Fruit fly (Drosophila melanogaster) whole organism, embryonic: Measurements from ENCODE around the gene Df31.

Experiments used
- Atf-2 ChIP-seq: fragments of 200-800 bp; sonication (Bioruptor generic); optimal IDR thresholded peaks from 2 replicates; lab custom pipeline; 2016; ENCODE audit warnings: missing biosample characterization, missing genetic modification characterization
- BEAF-32 ChIP-seq: fragments of 200-800 bp; sonication (Bioruptor generic); optimal IDR thresholded peaks from 3 replicates; lab custom pipeline; 2017; ENCODE audit warnings: missing biosample characterization, missing genetic modification characterization, mild to moderate bottlenecking, moderate library complexity, missing genetic modification reagents
- CG10654 ChIP-seq: fragments of 200-800 bp; sonication (Bioruptor generic); optimal IDR thresholded peaks from 2 replicates; lab custom pipeline; 2016; ENCODE audit warnings: missing biosample characterization, missing genetic modification characterization
- CG14965 ChIP-seq: fragments of 200-800 bp; sonication (Bioruptor generic); optimal IDR thresholded peaks from 2 replicates; lab custom pipeline; 2016; ENCODE audit warnings: missing biosample characterization, missing genetic modification characterization, borderline replicate concordance
- CG15011 ChIP-seq: fragments of 200-800 bp; sonication (Bioruptor generic); optimal IDR thresholded peaks from 3 replicates; lab custom pipeline; 2018; ENCODE audit warnings: missing biosample characterization, mild to moderate bottlenecking, missing genetic modification characterization
- CG16813 ChIP-seq: fragments of 200-800 bp; sonication (Bioruptor generic); IDR thresholded peaks from 3 replicates; pipeline ENCODE4 v1.3.6; 2022; ENCODE audit warnings: missing biosample characterization, missing genetic modification characterization; ENCODE audit not compliant: partially characterized antibody
- CG17359 ChIP-seq: fragments of 200-800 bp; sonication (Bioruptor generic); optimal IDR thresholded peaks from 3 replicates; lab custom pipeline; 2018; ENCODE audit warnings: missing biosample characterization, mild to moderate bottlenecking, missing genetic modification characterization, moderate library complexity
- CG17829 ChIP-seq: fragments of 200-800 bp; optimal IDR thresholded peaks from 2 replicates; lab custom pipeline; 2019; ENCODE audit warnings: missing biosample characterization, mild to moderate bottlenecking, missing genetic modification characterization, moderate library complexity
- CG18476 ChIP-seq: fragments of 200-800 bp; sonication (Bioruptor generic); optimal IDR thresholded peaks from 2 replicates; lab custom pipeline; 2016; ENCODE audit warnings: missing biosample characterization, mild to moderate bottlenecking, missing genetic modification characterization
- CG30403 ChIP-seq: fragments of 200-800 bp; sonication (Bioruptor generic); optimal IDR thresholded peaks from 3 replicates; lab custom pipeline; 2016; ENCODE audit warnings: missing biosample characterization, missing genetic modification characterization
- CG31224 ChIP-seq: fragments of 200-800 bp; sonication (Bioruptor generic); IDR thresholded peaks from 2 replicates; pipeline ENCODE4 v1.3.6; 2022; ENCODE audit warnings: missing biosample characterization, missing genetic modification characterization
- CG7839 ChIP-seq: fragments of 200-800 bp; sonication (Bioruptor generic); optimal IDR thresholded peaks from 3 replicates; lab custom pipeline; 2018; ENCODE audit warnings: missing biosample characterization, mild to moderate bottlenecking, missing genetic modification characterization, moderate library complexity
- CG9437 ChIP-seq: fragments of 200-800 bp; sonication (Bioruptor generic); optimal IDR thresholded peaks from 2 replicates; lab custom pipeline; 2018; ENCODE audit warnings: missing biosample characterization, mild to moderate bottlenecking, missing genetic modification characterization
- CG9817 ChIP-seq: fragments of 200-800 bp; sonication (Bioruptor generic); optimal IDR thresholded peaks from 2 replicates; lab custom pipeline; 2018; ENCODE audit warnings: missing biosample characterization, mild to moderate bottlenecking, missing genetic modification characterization, moderate library complexity
- Dll ChIP-seq: fragments of 200-800 bp; sonication (Bioruptor generic); IDR thresholded peaks from 4 replicates; pipeline ENCODE4 v1.3.6; 2022; ENCODE audit warnings: missing biosample characterization, missing genetic modification characterization; ENCODE audit not compliant: partially characterized antibody
- Dp ChIP-seq: fragments of 200-800 bp; sonication (Bioruptor generic); optimal IDR thresholded peaks from 2 replicates; lab custom pipeline; 2018; ENCODE audit warnings: missing biosample characterization, mild to moderate bottlenecking, missing genetic modification characterization, moderate library complexity
- Drgx ChIP-seq: fragments of 200-800 bp; sonication (Bioruptor generic); IDR thresholded peaks from 2 replicates; pipeline ENCODE4 v1.3.6; 2022; ENCODE audit warnings: missing biosample characterization, missing genetic modification characterization
- ERR ChIP-seq: fragments of 200-800 bp; sonication (Bioruptor generic); optimal IDR thresholded peaks from 2 replicates; lab custom pipeline; 2016; ENCODE audit warnings: missing biosample characterization, missing genetic modification characterization
- H2.0 ChIP-seq: fragments of 200-800 bp; sonication (Bioruptor generic); IDR thresholded peaks from 2 replicates; pipeline ENCODE4 v1.3.6; 2022; ENCODE audit warnings: missing biosample characterization, missing genetic modification characterization
- HLHmδ ChIP-seq: fragments of 200-800 bp; sonication (Bioruptor generic); optimal IDR thresholded peaks from 2 replicates; lab custom pipeline; 2018; ENCODE audit warnings: missing biosample characterization, mild to moderate bottlenecking, missing genetic modification characterization, moderate library complexity
- Lhr ChIP-seq: fragments of 200-800 bp; sonication (Bioruptor generic); optimal IDR thresholded peaks from 3 replicates; lab custom pipeline; 2017; ENCODE audit warnings: mild to moderate bottlenecking, missing biosample characterization, missing genetic modification reagents, missing genetic modification characterization
- Mes4 ChIP-seq: fragments of 200-800 bp; sonication (Bioruptor generic); optimal IDR thresholded peaks from 2 replicates; lab custom pipeline; 2016; ENCODE audit warnings: missing biosample characterization, missing genetic modification characterization
- Optix ChIP-seq: fragments of 200-800 bp; sonication (Bioruptor generic); IDR thresholded peaks from 3 replicates; pipeline ENCODE4 v1.3.6; 2022; ENCODE audit warnings: missing biosample characterization, missing genetic modification characterization
- Pdp1 ChIP-seq, 2 experiments: fragments of 200-800 bp; sonication (Bioruptor generic); optimal IDR thresholded peaks; 3 replicates each; lab custom pipeline; 2016; ENCODE audit warnings: missing biosample characterization in 2 of 2, missing genetic modification characterization in 2 of 2, mild to moderate bottlenecking in 1 of 2, moderate library complexity in 1 of 2
- Sox102F ChIP-seq: fragments of 200-800 bp; sonication (Bioruptor generic); optimal IDR thresholded peaks from 2 replicates; lab custom pipeline; 2018; ENCODE audit warnings: missing biosample characterization, mild to moderate bottlenecking, missing genetic modification characterization, moderate library complexity
- Usf ChIP-seq: fragments of 200-800 bp; sonication (Bioruptor generic); optimal IDR thresholded peaks from 2 replicates; lab custom pipeline; 2017; ENCODE audit warnings: missing genotype, missing biosample characterization, missing genetic modification characterization
- crol ChIP-seq: fragments of 200-800 bp; sonication (Bioruptor generic); IDR thresholded peaks from 2 replicates; pipeline ENCODE4 v1.3.6; 2022; ENCODE audit warnings: missing biosample characterization, missing genetic modification characterization
- da ChIP-seq: fragments of 200-800 bp; sonication (Bioruptor generic); optimal IDR thresholded peaks from 2 replicates; lab custom pipeline; 2016; ENCODE audit warnings: missing biosample characterization, missing genetic modification characterization
- disco-r ChIP-seq: fragments of 200-800 bp; sonication (Bioruptor generic); optimal IDR thresholded peaks from 2 replicates; lab custom pipeline; 2016; ENCODE audit warnings: missing biosample characterization, missing genetic modification characterization
- dm ChIP-seq: fragments of 200-800 bp; sonication (Bioruptor generic); optimal IDR thresholded peaks from 3 replicates; lab custom pipeline; 2016; ENCODE audit warnings: missing biosample characterization, missing genetic modification characterization
- fd102C ChIP-seq: fragments of 200-800 bp; sonication (Bioruptor generic); optimal IDR thresholded peaks from 2 replicates; lab custom pipeline; 2018; ENCODE audit warnings: missing biosample characterization, mild to moderate bottlenecking, missing genetic modification characterization, moderate library complexity
- fd3F ChIP-seq: fragments of 200-800 bp; sonication (Bioruptor generic); optimal IDR thresholded peaks from 2 replicates; lab custom pipeline; 2018; ENCODE audit warnings: missing biosample characterization, mild to moderate bottlenecking, missing genetic modification characterization, moderate library complexity
- fd64A ChIP-seq: fragments of 200-800 bp; sonication (Bioruptor generic); optimal IDR thresholded peaks from 3 replicates; lab custom pipeline; 2018; ENCODE audit warnings: missing biosample characterization, mild to moderate bottlenecking, missing genetic modification characterization
- ftz-f1 ChIP-seq: fragments of 200-800 bp; sonication (Bioruptor generic); optimal IDR thresholded peaks from 2 replicates; lab custom pipeline; 2016; ENCODE audit warnings: missing biosample characterization, missing genetic modification characterization
- gce ChIP-seq: fragments of 200-800 bp; sonication (Bioruptor generic); IDR thresholded peaks from 3 replicates; pipeline ENCODE4 v1.3.6; 2022; ENCODE audit warnings: missing biosample characterization, missing genetic modification characterization
- gcm ChIP-seq: fragments of 200-800 bp; sonication (Bioruptor generic); optimal IDR thresholded peaks from 2 replicates; lab custom pipeline; 2019; ENCODE audit warnings: missing biosample characterization, mild to moderate bottlenecking, missing genetic modification characterization, moderate library complexity
- grau ChIP-seq: fragments of 200-800 bp; optimal IDR thresholded peaks from 3 replicates; lab custom pipeline; 2019; ENCODE audit warnings: missing biosample characterization, mild to moderate bottlenecking, missing genetic modification characterization, moderate library complexity
- ham ChIP-seq: fragments of 200-800 bp; sonication (Bioruptor generic); IDR thresholded peaks from 2 replicates; pipeline ENCODE4 v1.3.6; 2022; ENCODE audit warnings: missing biosample characterization, missing genetic modification characterization
- hth ChIP-seq: fragments of >200 bp; optimal IDR thresholded peaks from 2 replicates; lab custom pipeline; 2017; ENCODE audit warnings: inconsistent platforms
- kay ChIP-seq: fragments of 200-800 bp; sonication (Bioruptor generic); optimal IDR thresholded peaks from 2 replicates; lab custom pipeline; 2016; ENCODE audit warnings: missing biosample characterization, missing genetic modification characterization
- mam ChIP-seq: fragments of 200-800 bp; sonication (Bioruptor generic); optimal IDR thresholded peaks from 3 replicates; lab custom pipeline; 2016; ENCODE audit warnings: missing biosample characterization, missing genetic modification characterization
- nerfin-1 ChIP-seq: fragments of 200-800 bp; sonication (Bioruptor generic); optimal IDR thresholded peaks from 3 replicates; lab custom pipeline; 2019; ENCODE audit warnings: missing biosample characterization, mild to moderate bottlenecking, missing genetic modification characterization, moderate library complexity
- org-1 ChIP-seq: fragments of 200-800 bp; sonication (Bioruptor generic); optimal IDR thresholded peaks from 2 replicates; lab custom pipeline; 2017; ENCODE audit warnings: missing biosample characterization, missing genetic modification characterization
- otp ChIP-seq: fragments of 200-800 bp; sonication (Bioruptor generic); IDR thresholded peaks from 3 replicates; pipeline ENCODE4, ENCODE4 v1.3.6; 2022; ENCODE audit warnings: missing biosample characterization, missing genetic modification characterization
- sd ChIP-seq: fragments of 200-800 bp; sonication (Bioruptor generic); optimal IDR thresholded peaks from 3 replicates; lab custom pipeline; 2018; ENCODE audit warnings: missing biosample characterization, mild to moderate bottlenecking, missing genetic modification characterization, moderate library complexity
- shn ChIP-seq: fragments of 200-800 bp; sonication (Bioruptor generic); optimal IDR thresholded peaks from 3 replicates; lab custom pipeline; 2016; ENCODE audit warnings: missing biosample characterization, missing genetic modification characterization
- stc ChIP-seq: fragments of 200-800 bp; sonication (Bioruptor generic); IDR thresholded peaks from 2 replicates; pipeline ENCODE4 v1.3.6; 2022; ENCODE audit warnings: missing biosample characterization, missing genetic modification characterization
- tin ChIP-seq: fragments of 200-800 bp; sonication (Bioruptor generic); optimal IDR thresholded peaks from 3 replicates; lab custom pipeline; 2016; ENCODE audit warnings: missing biosample characterization, missing genetic modification characterization
- yki ChIP-seq: fragments of >200 bp; optimal IDR thresholded peaks from 3 replicates; lab custom pipeline; 2018
- zfh1 ChIP-seq: fragments of 200-800 bp; sonication (Bioruptor generic); IDR thresholded peaks from 3 replicates; pipeline ENCODE4 v1.3.6; 2022; ENCODE audit warnings: missing biosample characterization, missing genetic modification characterization

Gene Df31

DNA sequence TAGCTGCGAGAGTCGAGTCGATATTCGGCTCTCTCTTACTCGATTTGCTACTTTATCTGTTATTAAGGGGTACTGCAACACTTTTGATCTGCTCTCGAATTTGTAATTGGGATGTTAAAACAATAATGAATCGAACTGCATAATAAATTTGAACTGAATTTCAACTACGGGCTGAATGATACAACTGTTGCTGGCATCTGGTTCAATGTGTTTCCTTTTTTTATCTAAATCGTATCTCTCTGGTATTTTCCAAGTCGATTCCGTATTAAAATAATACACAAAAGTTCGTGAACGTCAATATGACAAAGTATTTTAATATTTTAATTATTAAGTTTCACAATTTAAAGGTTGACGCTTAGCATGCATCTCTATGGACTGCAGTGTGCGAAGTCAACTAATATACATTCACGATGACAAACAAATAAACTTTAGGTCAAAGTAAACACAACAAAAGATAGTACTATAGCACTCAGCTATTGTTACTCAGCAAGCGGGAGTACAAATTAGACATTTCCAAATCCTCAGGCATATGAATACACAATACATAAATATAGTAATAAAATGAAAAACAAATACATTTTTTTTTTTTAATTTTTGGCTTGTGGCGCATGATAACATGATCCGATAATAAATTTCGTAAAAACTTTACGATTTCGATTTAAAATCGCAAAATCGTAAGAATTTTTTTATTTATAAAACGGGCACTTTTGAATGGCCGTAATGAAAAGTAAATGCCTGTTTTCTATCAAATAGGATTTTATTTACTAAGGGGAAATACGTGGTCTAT lies 5.9 kb downstream of the Df31 start, which contains the start of gene CG2201 (continued):
- TF ChIP-seq HLHmδ (GFP tag; lab: Kevin White, UChicago) (no peak), CG7839 (tag; lab: Kevin White, UChicago) (peak; percentile 33), CG15011 (no peak), CG10654 (peak; percentile 26), CG9817 (peak; percentile 26), ERR (GFP tag; lab: Kevin White, UChicago) (no peak), otp (GFP tag; lab: Robert Waterston, UW) (peak; percentile 56; the same call in 2 of the 3 replicates), Lhr (peak; percentile 83), Sox102F (GFP tag; lab: Kevin White, UChicago) (peak; percentile 69), CG18476 (no peak), tin (GFP tag; lab: Kevin White, UChicago) (no peak), Dp (GFP tag; lab: Kevin White, UChicago) (no peak), CG30403 (peak; percentile 22), grau (peak; percentile 36), disco-r (GFP tag; lab: Kevin White, UChicago) (no peak), Dll (GFP tag; lab: Robert Waterston, UW) (no peak), ham (GFP tag; lab: Robert Waterston, UW) (no peak), zfh1 (GFP tag; lab: Robert Waterston, UW) (peak; percentile 53; the same call in 2 of the 3 replicates), CG16813 (GFP tag; lab: Robert Waterston, UW) (no peak), dm (no peak), H2.0 (GFP tag; lab: Robert Waterston, UW) (no peak; the same call in 1 of the 2 replicates), BEAF-32 (GFP tag; lab: Kevin White, UChicago) (no peak), fd3F (GFP tag; lab: Kevin White, UChicago) (peak; percentile 8), CG9437 (GFP tag; lab: Kevin White, UChicago) (no peak), ftz-f1 (GFP tag; lab: Kevin White, UChicago) (no peak), mam (GFP tag; lab: Kevin White, UChicago) (peak; percentile 2), nerfin-1 (peak; percentile 37), org-1 (GFP tag; lab: Kevin White, UChicago) (peak; percentile 43), yki (lab: Kevin White, UChicago) (no peak), CG31224 (GFP tag; lab: Robert Waterston, UW) (no peak), CG17359 (tag; lab: Kevin White, UChicago) (peak; percentile 58), Mes4 (GFP tag; lab: Kevin White, UChicago) (peak; percentile 41), gce (GFP tag; lab: Robert Waterston, UW) (0 out of 3 replicates have a peak, but pooled peaks have one; percentile 47), da (no peak), gcm (peak; percentile 61), Drgx (0 out of 2 replicates have a peak, but pooled peaks have one; percentile 22), crol (no peak), CG17829 (tag; lab: Kevin White, UChicago) (peak; percentile 32), Usf (no peak), stc (no peak; the same call in 1 of the 2 replicates), Atf-2 (GFP tag; lab: Kevin White, UChicago) (no peak), CG14965 (GFP tag; lab: Kevin White, UChicago) (no peak), shn (GFP tag; lab: Kevin White, UChicago) (no peak), fd64A (peak; percentile 64), hth (lab: Kevin White, UChicago) (no peak), Pdp1 (GFP tag; optimal IDR thresholded peaks at IDR 0.05; lab: Kevin White, UChicago) (no peak), Optix (GFP tag; lab: Robert Waterston, UW) (no peak), fd102C (GFP tag; lab: Kevin White, UChicago) (no peak), sd (no peak), kay (GFP tag; lab: Kevin White, UChicago) (no peak)
